Worm (Caenorhabditis elegans): Measurements from ENCODE around the gene cylc-1.
"Not testable (repeated sequence)": the region's sequence is repeated elsewhere in the genome, so short reads cannot be mapped to it uniquely, and the experiment has no call there.

Gene cylc-1

DNA sequence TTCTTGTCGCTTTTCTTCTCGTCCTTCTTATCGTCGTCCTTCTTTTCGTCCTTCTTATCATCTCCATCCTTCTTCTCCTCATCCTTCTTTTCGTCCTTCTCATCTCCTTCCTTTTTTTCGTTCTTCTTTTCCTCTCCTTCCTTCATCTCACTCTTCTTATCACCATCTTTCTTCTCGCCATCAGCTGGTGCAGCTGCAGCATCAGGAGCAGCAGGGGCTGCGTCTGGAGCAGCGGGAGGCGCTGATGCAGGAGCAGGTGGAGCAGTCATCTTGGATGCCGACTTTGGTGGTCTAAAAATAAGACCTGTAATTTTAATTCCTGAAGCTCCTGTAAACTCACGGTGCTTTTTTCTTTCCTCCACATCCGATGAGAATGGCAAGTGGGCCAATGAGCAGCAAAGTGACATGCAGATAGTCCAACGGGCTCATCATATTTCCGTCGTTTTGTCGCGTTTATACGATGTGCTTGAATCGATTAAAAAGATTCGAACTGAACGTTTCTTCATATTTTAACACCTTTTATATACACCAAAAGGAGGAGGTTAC is at the start of gene cylc-1:
cylc-1 (minus strand) TSS at position 496 of the 546 bp plus-strand sequence.
- not testable (repeated sequence) for TF ChIP-seq T22C8.4 (GFP tag; IDR thresholded peaks at IDR 0.05); ztf-29 (GFP tag; IDR thresholded peaks at IDR 0.05); cog-1 (tag; optimal IDR thresholded peaks at IDR 0.05)

DNA sequence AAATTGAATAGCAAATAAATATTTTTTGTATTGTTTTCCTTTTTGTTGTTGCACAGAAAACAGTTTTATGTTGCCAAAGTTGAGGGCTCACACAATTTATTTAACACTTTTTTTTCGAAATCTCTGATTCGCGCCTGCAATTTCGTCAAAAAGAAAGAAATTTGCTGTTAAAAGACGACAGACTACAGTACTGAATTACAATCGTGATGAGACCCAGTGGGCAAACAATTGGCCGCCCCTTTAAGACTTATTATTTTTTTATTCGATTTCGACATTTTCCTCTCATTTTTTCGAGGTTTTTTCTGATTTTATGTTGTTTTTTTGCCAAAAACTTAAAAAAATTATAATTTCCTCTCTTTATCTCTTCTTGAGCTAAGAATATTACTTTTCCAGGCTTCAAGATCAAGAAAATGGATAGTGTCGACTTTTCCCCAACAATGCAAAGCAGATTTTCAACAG is 48.6 kb upstream of the cylc-1 start, which contains the start of gene slfl-4:
slfl-4 (plus strand) TSS at position 409 of the 459 bp plus-strand sequence.
- TF ChIP-seq ztf-29 (GFP tag; IDR thresholded peaks at IDR 0.05), result no peak
- no peak for TF ChIP-seq cog-1 (tag; optimal IDR thresholded peaks at IDR 0.05)
- TF ChIP-seq med-1 (GFP tag; optimal IDR thresholded peaks at IDR 0.05; ENCODE audit: insufficient read depth), result no peak
- no peak for TF ChIP-seq flt-1 (GFP tag; IDR thresholded peaks at IDR 0.05)
- TF ChIP-seq klf-2 (GFP tag; conservative IDR thresholded peaks at IDR 0.05), result no peak
- no peak for TF ChIP-seq T22C8.4 (GFP tag; IDR thresholded peaks at IDR 0.05)
- TF ChIP-seq ztf-23 (GFP tag; IDR thresholded peaks at IDR 0.05), result no peak
- TF ChIP-seq tab-1 (GFP tag; IDR thresholded peaks at IDR 0.05), result no peak
- no peak for TF ChIP-seq ref-1 (GFP tag; conservative IDR thresholded peaks at IDR 0.05)

DNA sequence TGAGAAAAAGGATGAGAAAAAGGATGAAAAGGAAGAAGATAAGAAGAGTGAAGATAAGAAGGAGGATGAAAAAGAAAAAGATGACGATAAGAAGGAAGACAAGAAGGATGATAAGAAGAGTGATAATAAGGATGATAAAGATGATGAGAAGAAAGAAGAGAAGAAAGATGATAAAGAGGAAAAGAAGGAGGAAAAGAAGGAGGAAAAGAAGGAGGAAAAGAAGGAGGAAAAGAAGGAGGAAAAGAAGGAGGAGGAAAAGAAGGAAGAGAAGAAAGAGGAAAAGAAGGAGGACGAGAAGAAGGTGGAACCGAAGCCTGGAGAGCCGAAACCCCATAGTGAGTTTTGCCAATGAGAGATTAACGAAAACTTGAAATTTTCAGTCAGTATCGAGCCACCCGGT is 47.8 kb upstream of the cylc-1 start:
- no peak for TF ChIP-seq tab-1 (GFP tag; IDR thresholded peaks at IDR 0.05)
- no peak for TF ChIP-seq ref-1 (GFP tag; conservative IDR thresholded peaks at IDR 0.05)
- TF ChIP-seq ztf-29 (GFP tag; IDR thresholded peaks at IDR 0.05), result no peak
- TF ChIP-seq ztf-23 (GFP tag; IDR thresholded peaks at IDR 0.05), result no peak
- no peak for TF ChIP-seq T22C8.4 (GFP tag; IDR thresholded peaks at IDR 0.05)
- TF ChIP-seq cog-1 (tag; optimal IDR thresholded peaks at IDR 0.05), result no peak
- TF ChIP-seq flt-1 (GFP tag; IDR thresholded peaks at IDR 0.05), result no peak

DNA sequence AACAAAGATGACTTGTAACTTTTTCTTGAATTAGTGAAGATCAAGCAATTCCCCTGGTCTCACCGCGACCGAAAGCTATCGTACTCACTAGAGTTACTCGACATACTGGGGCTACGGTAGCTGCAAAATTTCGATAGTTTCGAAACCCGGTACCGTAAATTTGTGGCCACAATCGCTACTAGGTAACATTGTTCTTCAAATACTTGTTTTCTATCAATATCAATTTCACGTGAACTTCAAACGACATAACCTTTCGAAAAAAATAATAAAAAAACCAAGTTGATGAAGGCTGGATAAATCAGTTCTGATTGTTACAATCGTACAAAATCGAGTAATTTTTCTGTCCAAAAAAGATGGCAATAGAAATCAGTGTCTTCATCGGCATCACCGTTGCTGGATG is 46.9 kb upstream of the cylc-1 start, which contains the start of gene F36H12.3:
F36H12.3 (plus strand) TSS at position 301 of the 400 bp plus-strand sequence.
- TF ChIP-seq ztf-23 (GFP tag; IDR thresholded peaks at IDR 0.05), result no peak
- no peak for TF ChIP-seq med-1 (GFP tag; optimal IDR thresholded peaks at IDR 0.05; ENCODE audit: insufficient read depth)
- no peak for TF ChIP-seq ref-1 (GFP tag; conservative IDR thresholded peaks at IDR 0.05)
- no peak for TF ChIP-seq ztf-29 (GFP tag; IDR thresholded peaks at IDR 0.05)
- TF ChIP-seq klf-2 (GFP tag; conservative IDR thresholded peaks at IDR 0.05), result no peak
- no peak for TF ChIP-seq tab-1 (GFP tag; IDR thresholded peaks at IDR 0.05)
- no peak for TF ChIP-seq cog-1 (tag; optimal IDR thresholded peaks at IDR 0.05)
- no peak for TF ChIP-seq flt-1 (GFP tag; IDR thresholded peaks at IDR 0.05)
- TF ChIP-seq T22C8.4 (GFP tag; IDR thresholded peaks at IDR 0.05), result no peak

DNA sequence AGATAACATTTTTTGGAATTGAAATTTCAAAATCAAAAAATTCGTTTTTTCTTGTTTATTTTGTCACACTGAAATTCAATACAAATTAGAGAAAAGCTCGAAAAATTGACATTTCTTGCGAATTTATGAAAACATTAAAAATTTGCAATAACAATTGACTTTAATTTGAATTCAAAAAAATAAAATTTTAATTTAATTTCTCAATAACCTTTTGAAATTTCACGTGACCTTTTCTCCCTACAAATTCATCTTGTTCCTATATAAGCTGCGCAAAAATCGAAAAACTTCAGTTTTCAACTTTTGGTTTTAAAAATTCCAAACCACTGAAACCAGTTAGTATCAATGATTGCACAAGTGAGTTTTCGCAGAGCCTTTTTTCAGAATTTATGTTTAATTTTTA is 43.2 kb upstream of the cylc-1 start, which contains the start of gene F36H12.4:
F36H12.4 (plus strand) TSS at position 301 of the 400 bp plus-strand sequence.
- TF ChIP-seq ztf-29 (GFP tag; IDR thresholded peaks at IDR 0.05) (no peak), klf-2 (GFP tag; conservative IDR thresholded peaks at IDR 0.05) (no peak), T22C8.4 (GFP tag; IDR thresholded peaks at IDR 0.05) (no peak), tab-1 (GFP tag; IDR thresholded peaks at IDR 0.05) (no peak), ztf-23 (GFP tag; IDR thresholded peaks at IDR 0.05) (no peak), cog-1 (tag; optimal IDR thresholded peaks at IDR 0.05) (no peak), med-1 (GFP tag; optimal IDR thresholded peaks at IDR 0.05; ENCODE audit: insufficient read depth) (no peak), ref-1 (GFP tag; conservative IDR thresholded peaks at IDR 0.05) (no peak), flt-1 (GFP tag; IDR thresholded peaks at IDR 0.05) (no peak)

DNA sequence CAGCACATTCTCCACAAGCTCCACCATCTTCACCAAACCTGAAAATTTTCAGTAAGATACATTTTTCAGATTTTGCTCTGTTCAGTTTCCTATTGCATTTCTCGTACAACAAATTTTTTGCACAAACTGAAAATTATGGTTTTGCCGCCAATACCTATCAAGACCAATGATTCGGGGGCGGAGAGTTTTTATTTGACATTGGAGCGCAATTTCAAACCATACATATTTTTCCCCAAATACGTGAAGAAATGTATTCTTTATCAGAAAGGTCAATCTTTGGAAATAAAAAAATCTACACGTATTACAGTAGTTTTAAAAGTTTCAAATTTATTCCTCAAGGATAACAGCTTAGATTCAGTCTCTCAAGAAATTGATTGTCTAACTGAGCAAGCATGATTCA is 40.9 kb upstream of the cylc-1 start, which contains the start of gene F36H12.5:
F36H12.5 (plus strand) TSS at position 301 of the 400 bp plus-strand sequence.
- TF ChIP-seq cog-1 (tag; optimal IDR thresholded peaks at IDR 0.05) (no peak), ztf-23 (GFP tag; IDR thresholded peaks at IDR 0.05) (no peak), ztf-29 (GFP tag; IDR thresholded peaks at IDR 0.05) (no peak), T22C8.4 (GFP tag; IDR thresholded peaks at IDR 0.05) (no peak), klf-2 (GFP tag; conservative IDR thresholded peaks at IDR 0.05) (no peak), med-1 (GFP tag; optimal IDR thresholded peaks at IDR 0.05; ENCODE audit: insufficient read depth) (no peak), ref-1 (GFP tag; conservative IDR thresholded peaks at IDR 0.05) (no peak), tab-1 (GFP tag; IDR thresholded peaks at IDR 0.05) (no peak), flt-1 (GFP tag; IDR thresholded peaks at IDR 0.05) (no peak)

DNA sequence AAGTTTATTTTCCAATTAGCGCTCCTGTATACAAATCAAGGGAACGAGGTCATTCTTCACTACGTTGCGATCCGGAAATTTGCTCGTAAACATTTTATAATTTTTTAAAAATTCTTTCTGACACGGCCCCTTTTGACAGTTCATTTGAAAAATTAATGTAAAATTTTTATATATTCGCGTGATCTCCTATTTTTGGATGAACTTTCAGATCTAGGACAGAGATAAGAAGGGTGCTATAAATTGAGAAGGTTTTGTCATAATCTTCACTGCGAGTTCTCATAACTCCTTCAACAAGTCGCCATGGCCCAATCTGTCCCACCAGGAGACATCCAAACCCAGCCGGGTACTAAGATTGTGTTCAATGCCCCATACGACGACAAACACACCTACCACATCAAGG is 34.7 kb upstream of the cylc-1 start, which contains the start of gene msp-19:
msp-19 (plus strand) TSS at position 301 of the 400 bp plus-strand sequence.
- not testable (repeated sequence) for TF ChIP-seq ztf-23, T22C8.4, ztf-29 (GFP tag; IDR thresholded peaks at IDR 0.05)

DNA sequence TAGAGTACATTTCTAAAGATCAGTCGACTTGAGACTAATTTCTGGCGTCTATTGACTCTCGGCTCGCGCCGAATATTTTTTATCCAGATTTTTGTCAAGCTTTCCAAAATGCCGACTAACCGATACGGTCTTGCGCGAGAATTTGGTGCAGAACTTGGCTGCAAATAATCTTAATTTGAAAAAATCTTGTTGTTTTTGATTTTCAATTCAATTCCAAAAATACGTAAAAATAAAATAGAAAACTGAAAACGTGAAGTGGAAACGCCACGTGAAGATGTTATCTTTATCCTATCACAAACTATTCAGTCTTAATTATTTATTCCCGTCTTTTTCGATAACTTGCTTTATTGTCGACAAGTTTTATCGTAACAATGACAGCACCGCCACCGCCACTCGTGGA is 32.8 kb upstream of the cylc-1 start, which contains the start of gene ttbk-2.1:
ttbk-2.1 (plus strand) TSS at position 301 of the 400 bp plus-strand sequence.
- not testable (repeated sequence) for TF ChIP-seq tab-1 (GFP tag; IDR thresholded peaks at IDR 0.05); med-1 (GFP tag; optimal IDR thresholded peaks at IDR 0.05; ENCODE audit: insufficient read depth); flt-1 (GFP tag; IDR thresholded peaks at IDR 0.05)

DNA sequence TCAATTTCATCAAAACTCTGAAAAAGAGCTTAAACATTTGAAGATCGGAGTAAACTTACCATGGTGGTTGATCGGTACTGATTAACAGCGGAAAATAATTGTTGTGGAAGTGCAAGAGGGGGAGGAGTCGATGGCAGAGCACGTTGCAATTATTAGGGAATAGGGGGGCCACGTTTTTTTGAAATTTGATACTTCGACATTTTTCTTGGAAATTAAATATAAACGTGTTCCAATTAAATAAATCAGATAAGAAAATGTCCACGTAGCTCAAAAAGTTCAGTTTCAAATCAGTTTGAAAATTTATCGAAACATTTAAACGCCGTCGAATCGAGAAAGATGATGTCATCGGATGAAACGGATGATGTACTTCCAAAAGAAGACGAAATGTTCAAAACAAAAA is 31.2 kb upstream of the cylc-1 start, which contains the start of gene F36H12.9:
F36H12.9 (plus strand) TSS at position 301 of the 400 bp plus-strand sequence.
- TF ChIP-seq ref-1 (GFP tag; conservative IDR thresholded peaks at IDR 0.05); ztf-23 (GFP tag; IDR thresholded peaks at IDR 0.05); T22C8.4 (GFP tag; IDR thresholded peaks at IDR 0.05): not testable (repeated sequence)

DNA sequence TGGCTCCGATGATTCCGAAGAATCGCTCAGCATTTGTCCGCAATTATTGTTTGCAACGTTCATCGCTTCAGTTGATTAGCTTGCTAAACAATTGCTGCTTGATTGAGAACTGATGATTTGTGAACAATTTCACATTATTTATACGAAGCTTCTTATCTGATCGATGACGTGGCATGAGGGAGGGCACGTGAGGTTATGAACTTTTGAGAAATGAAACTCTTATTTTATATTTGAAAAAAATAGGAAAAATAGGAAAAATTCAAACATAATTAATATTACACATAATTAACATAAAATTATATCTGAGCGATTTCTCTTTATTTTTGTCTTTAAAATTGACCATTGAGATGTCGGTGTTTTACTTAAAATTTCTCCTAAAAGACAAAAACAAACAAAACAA is 29.1 kb upstream of the cylc-1 start, which contains the start of gene F36H12.10:
F36H12.10 (minus strand) TSS at position 101 of the 400 bp plus-strand sequence.
- not testable (repeated sequence) for TF ChIP-seq ztf-29 (GFP tag; IDR thresholded peaks at IDR 0.05); flt-1 (GFP tag; IDR thresholded peaks at IDR 0.05); klf-2 (GFP tag; conservative IDR thresholded peaks at IDR 0.05)
